Fruit fly (Drosophila melanogaster) whole organism, embryonic: ENCODE measurements around the gene SoxN.

Source experiments
- CG2129 ChIP-seq: fragments of 200-800 bp; sonication (Bioruptor generic); IDR thresholded peaks from 2 replicates; pipeline ENCODE4 v1.3.6; 2022; ENCODE audit warnings: missing biosample characterization, missing genetic modification characterization; ENCODE audit not compliant: partially characterized antibody
- CG6813 ChIP-seq: fragments of 200-800 bp; sonication (Bioruptor generic); optimal IDR thresholded peaks from 2 replicates; lab custom pipeline; 2017; ENCODE audit warnings: missing biosample characterization, missing genetic modification characterization, mild to moderate bottlenecking, moderate library complexity, missing genetic modification reagents
- CG8388 ChIP-seq: fragments of 200-800 bp; sonication (Bioruptor generic); optimal IDR thresholded peaks from 2 replicates; lab custom pipeline; 2019; ENCODE audit warnings: missing biosample characterization, mild to moderate bottlenecking, missing genetic modification characterization, moderate library complexity
- D ChIP-seq, 2 experiments: fragments of 200-800 bp in 1 of 2; fragments of >200 bp in 1 of 2; sonication (Bioruptor generic) in 1 of 2; optimal IDR thresholded peaks; 2 replicates in 1 of 2; 3 replicates in 1 of 2; lab custom pipeline; 2017; ENCODE audit warnings: mild to moderate bottlenecking in 1 of 2, missing biosample characterization in 1 of 2, missing genetic modification characterization in 1 of 2, missing genetic modification reagents in 1 of 2
- Dll ChIP-seq: fragments of 200-800 bp; sonication (Bioruptor generic); IDR thresholded peaks from 4 replicates; pipeline ENCODE4 v1.3.6; 2022; ENCODE audit warnings: missing biosample characterization, missing genetic modification characterization; ENCODE audit not compliant: partially characterized antibody
- Doc3 ChIP-seq: fragments of 200-800 bp; sonication (Bioruptor generic); IDR thresholded peaks from 3 replicates; pipeline ENCODE4 v1.3.6; 2022; ENCODE audit warnings: missing biosample characterization, missing genetic modification characterization; ENCODE audit not compliant: partially characterized antibody
- Hmx ChIP-seq: fragments of 200-800 bp; sonication (Bioruptor generic); optimal IDR thresholded peaks from 2 replicates; lab custom pipeline; 2016; ENCODE audit warnings: missing biosample characterization, missing genetic modification characterization
- Lim3 ChIP-seq: fragments of 200-800 bp; sonication (Bioruptor generic); IDR thresholded peaks from 2 replicates; pipeline ENCODE4 v1.3.6; 2022; ENCODE audit warnings: missing biosample characterization, missing genetic modification characterization
- Stat92E ChIP-seq, 3 experiments: fragments of >200 bp in 2 of 3; fragments of 200-800 bp in 1 of 3; sonication (Bioruptor generic) in 1 of 3; optimal IDR thresholded peaks; 2 replicates each; lab custom pipeline; 2017 to 2019; ENCODE audit warnings: missing biosample characterization in 3 of 3, missing genetic modification characterization in 3 of 3, mild to moderate bottlenecking in 1 of 3, moderate library complexity in 1 of 3
- ro ChIP-seq: fragments of 200-800 bp; sonication (Bioruptor generic); IDR thresholded peaks from 2 replicates; pipeline ENCODE4 v1.3.6; 2022; ENCODE audit warnings: missing biosample characterization, missing genetic modification characterization
- tna ChIP-seq: fragments of 200-800 bp; sonication (Bioruptor generic); IDR thresholded peaks from 2 replicates; pipeline ENCODE4 v1.3.6; 2022; ENCODE audit warnings: missing biosample characterization, missing genetic modification characterization; ENCODE audit not compliant: partially characterized antibody

DNA sequence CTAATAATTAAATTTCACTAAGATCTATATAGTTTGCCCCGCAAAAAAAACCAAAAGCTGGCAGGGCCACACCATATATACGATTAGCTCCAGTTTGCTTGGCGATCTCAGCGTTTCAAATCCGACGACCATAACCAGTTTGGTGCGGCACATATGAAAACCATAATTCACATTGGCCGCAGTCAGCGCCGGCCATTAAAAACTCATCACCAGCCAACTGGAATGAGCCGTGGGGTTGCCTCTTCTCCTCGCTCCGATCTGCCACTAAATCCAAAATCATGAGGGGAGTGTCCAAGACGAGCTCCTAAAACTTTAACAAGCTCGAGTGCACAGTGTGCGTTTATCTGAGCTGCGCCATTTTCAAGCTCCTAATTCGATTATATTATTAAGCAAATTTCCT is 8.1 kb upstream of the SoxN start:
- TF ChIP-seq CG8388 (GFP tag; lab: Kevin White, UChicago) = no peak
- TF ChIP-seq tna (GFP tag; lab: Robert Waterston, UW) = no peak
- TF ChIP-seq Hmx (GFP tag; lab: Kevin White, UChicago) = no peak
- no peak for TF ChIP-seq CG2129 (GFP tag; lab: Robert Waterston, UW)
- TF ChIP-seq D (optimal IDR thresholded peaks at IDR 0.05; lab: Kevin White, UChicago) = no peak
- no peak for TF ChIP-seq D (GFP tag; optimal IDR thresholded peaks at IDR 0.05; lab: Kevin White, UChicago)
- TF ChIP-seq Dll = no peak
- TF ChIP-seq Lim3 (GFP tag; lab: Robert Waterston, UW) = no peak
- TF ChIP-seq CG6813 (GFP tag; lab: Kevin White, UChicago) = no peak
- no peak for TF ChIP-seq Doc3 (GFP tag; lab: Robert Waterston, UW)
- TF ChIP-seq Stat92E (GFP tag; optimal IDR thresholded peaks at IDR 0.05; lab: Kevin White, UChicago) = no peak
- TF ChIP-seq ro (GFP tag; lab: Robert Waterston, UW) = no peak
